Worm (Caenorhabditis elegans) whole organism, L2 larva: ENCODE results near the gene vhp-1.

Experiments
- R02D3.7 ChIP-seq: fragments of 150-350 bp; optimal IDR thresholded peaks from 2 replicates; lab custom pipeline; 2014; ENCODE audit warnings: missing biosample characterization, missing genetic modification characterization
- ZK546.5 ChIP-seq: sonication (generic microtip); optimal IDR thresholded peaks from 2 replicates; lab custom pipeline; 2017; ENCODE audit warnings: missing biosample characterization, missing genetic modification characterization
- alr-1 ChIP-seq: fragments of 150-350 bp; optimal IDR thresholded peaks from 2 replicates; lab custom pipeline; 2014; ENCODE audit warnings: missing biosample characterization, missing genetic modification characterization
- ama-1 ChIP-seq: fragments of 150-350 bp; optimal IDR thresholded peaks from 2 replicates; lab custom pipeline; 2018; ENCODE audit warnings: inconsistent platforms
- blmp-1 ChIP-seq: sonication (generic microtip); optimal IDR thresholded peaks from 2 replicates; lab custom pipeline; 2017; ENCODE audit warnings: missing genetic modification characterization, mild to moderate bottlenecking, missing compliant biosample characterization, antibody characterized with exemption, moderate library complexity; ENCODE audit not compliant: insufficient read depth
- ceh-16 ChIP-seq: fragments of 150-350 bp; optimal IDR thresholded peaks from 2 replicates; lab custom pipeline; 2014; ENCODE audit warnings: missing biosample characterization, missing genetic modification characterization
- ceh-82 ChIP-seq: fragments of 150-350 bp; optimal IDR thresholded peaks from 2 replicates; lab custom pipeline; 2014; ENCODE audit warnings: missing biosample characterization, missing genetic modification characterization
- crh-2 ChIP-seq: sonication (generic microtip); optimal IDR thresholded peaks from 2 replicates; lab custom pipeline; 2017; ENCODE audit warnings: missing biosample characterization, missing genetic modification characterization
- dmd-4 ChIP-seq: sonication (generic microtip); optimal IDR thresholded peaks from 2 replicates; lab custom pipeline; 2017; ENCODE audit warnings: missing biosample characterization, missing genetic modification characterization
- egl-27 ChIP-seq: sonication (generic microtip); optimal IDR thresholded peaks from 3 replicates; lab custom pipeline; 2017; ENCODE audit warnings: missing biosample characterization, missing genetic modification reagents, missing genetic modification characterization
- elt-1 ChIP-seq: fragments of 150-350 bp; optimal IDR thresholded peaks from 2 replicates; lab custom pipeline; 2014; ENCODE audit warnings: missing biosample characterization, missing genetic modification characterization
- fos-1 ChIP-seq: fragments of 150-350 bp; optimal IDR thresholded peaks from 2 replicates; lab custom pipeline; 2014; ENCODE audit warnings: missing biosample characterization, missing genetic modification characterization
- gmeb-1 ChIP-seq: fragments of 150-350 bp; optimal IDR thresholded peaks from 2 replicates; lab custom pipeline; 2014; ENCODE audit warnings: missing biosample characterization, missing genetic modification characterization
- lin-11 ChIP-seq: fragments of 150-350 bp; sonication (generic microtip); optimal IDR thresholded peaks from 2 replicates; lab custom pipeline; 2014; ENCODE audit warnings: missing biosample characterization, missing genetic modification characterization, inconsistent platforms, mixed read lengths
- lin-13 ChIP-seq: fragments of 150-350 bp; optimal IDR thresholded peaks from 2 replicates; lab custom pipeline; 2014; ENCODE audit warnings: missing biosample characterization, missing genetic modification reagents, missing genetic modification characterization
- lsy-2 ChIP-seq, 2 experiments: fragments of 150-350 bp in 1 of 2; sonication (generic microtip) in 1 of 2; optimal IDR thresholded peaks; 2 replicates each; lab custom pipeline; 2014 to 2017; ENCODE audit warnings: missing biosample characterization in 2 of 2, missing genetic modification characterization in 2 of 2
- mdl-1 ChIP-seq, 2 experiments: fragments of 150-350 bp in 1 of 2; sonication (generic microtip) in 1 of 2; optimal IDR thresholded peaks; 2 replicates each; lab custom pipeline; 2017; ENCODE audit warnings: missing biosample characterization in 2 of 2, missing genetic modification characterization in 2 of 2
- nhr-10 ChIP-seq: sonication (generic microtip); optimal IDR thresholded peaks from 2 replicates; lab custom pipeline; 2017; ENCODE audit warnings: missing biosample characterization, missing genetic modification characterization
- nhr-11 ChIP-seq: fragments of 150-350 bp; optimal IDR thresholded peaks from 2 replicates; lab custom pipeline; 2014; ENCODE audit warnings: missing biosample characterization, missing genetic modification characterization
- nhr-12 ChIP-seq: fragments of 150-350 bp; optimal IDR thresholded peaks from 2 replicates; lab custom pipeline; 2014; ENCODE audit warnings: missing biosample characterization, missing genetic modification characterization
- nhr-129 ChIP-seq: fragments of 150-350 bp; optimal IDR thresholded peaks from 2 replicates; lab custom pipeline; 2014; ENCODE audit warnings: missing biosample characterization, missing genetic modification characterization
- nhr-21 ChIP-seq: fragments of 150-350 bp; optimal IDR thresholded peaks from 2 replicates; lab custom pipeline; 2014; ENCODE audit warnings: missing biosample characterization, missing genetic modification characterization
- nhr-237 ChIP-seq: fragments of 150-350 bp; optimal IDR thresholded peaks from 2 replicates; lab custom pipeline; 2014; ENCODE audit warnings: missing biosample characterization, missing genetic modification characterization
- nhr-25 ChIP-seq: fragments of 150-350 bp; sonication (generic microtip); optimal IDR thresholded peaks from 3 replicates; lab custom pipeline; 2014; ENCODE audit warnings: missing biosample characterization, missing genetic modification characterization
- nhr-6 ChIP-seq: fragments of 150-350 bp; optimal IDR thresholded peaks from 2 replicates; lab custom pipeline; 2014; ENCODE audit warnings: missing biosample characterization, missing genetic modification characterization
- nhr-77 ChIP-seq: fragments of 150-350 bp; optimal IDR thresholded peaks from 2 replicates; lab custom pipeline; 2014; ENCODE audit warnings: missing biosample characterization, missing genetic modification characterization
- peb-1 ChIP-seq: fragments of 150-350 bp; optimal IDR thresholded peaks from 2 replicates; lab custom pipeline; 2014; ENCODE audit warnings: missing biosample characterization, missing genetic modification characterization
- skn-1 ChIP-seq: sonication (generic microtip); optimal IDR thresholded peaks from 2 replicates; lab custom pipeline; 2017; ENCODE audit warnings: missing biosample characterization, missing genetic modification characterization
- sma-3 ChIP-seq: sonication (generic microtip); optimal IDR thresholded peaks from 2 replicates; lab custom pipeline; 2016; ENCODE audit warnings: missing genetic modification reagents, missing genetic modification characterization, missing compliant biosample characterization
- sma-9 ChIP-seq, 2 experiments: fragments of 150-350 bp in 1 of 2; sonication (generic microtip) in 1 of 2; optimal IDR thresholded peaks; 2 replicates each; lab custom pipeline; 2014 to 2016; ENCODE audit warnings: missing genetic modification characterization in 2 of 2, mild to moderate bottlenecking in 1 of 2, missing biosample characterization in 1 of 2, missing compliant biosample characterization in 1 of 2, missing genetic modification reagents in 1 of 2, moderate library complexity in 1 of 2
- snpc-4 ChIP-seq: fragments of 150-350 bp; optimal IDR thresholded peaks from 2 replicates; lab custom pipeline; 2014; ENCODE audit warnings: missing biosample characterization, missing genetic modification characterization
- unc-39 ChIP-seq: fragments of 150-350 bp; optimal IDR thresholded peaks from 2 replicates; lab custom pipeline; 2014; ENCODE audit warnings: missing biosample characterization, missing genetic modification characterization
- unc-55 ChIP-seq: fragments of 150-350 bp; sonication (generic microtip); optimal IDR thresholded peaks from 3 replicates; lab custom pipeline; 2014; ENCODE audit warnings: missing biosample characterization, missing genetic modification reagents, missing genetic modification characterization
- unc-62 ChIP-seq: fragments of 150-350 bp; optimal IDR thresholded peaks from 2 replicates; lab custom pipeline; 2014; ENCODE audit warnings: missing biosample characterization, missing genetic modification reagents, missing genetic modification characterization
- zag-1 ChIP-seq: fragments of 150-350 bp; optimal IDR thresholded peaks from 2 replicates; lab custom pipeline; 2014; ENCODE audit warnings: missing biosample characterization, missing genetic modification characterization
- ztf-1 ChIP-seq: fragments of 200-800 bp; sonication (Bioruptor generic); conservative IDR thresholded peaks from 2 replicates; pipeline ENCODE4 v1.3.6; 2022; ENCODE audit warnings: missing genetic modification characterization, missing compliant biosample characterization
- ztf-4 ChIP-seq: fragments of 150-350 bp; optimal IDR thresholded peaks from 2 replicates; lab custom pipeline; 2014; ENCODE audit warnings: missing biosample characterization, missing genetic modification characterization

Gene vhp-1

DNA sequence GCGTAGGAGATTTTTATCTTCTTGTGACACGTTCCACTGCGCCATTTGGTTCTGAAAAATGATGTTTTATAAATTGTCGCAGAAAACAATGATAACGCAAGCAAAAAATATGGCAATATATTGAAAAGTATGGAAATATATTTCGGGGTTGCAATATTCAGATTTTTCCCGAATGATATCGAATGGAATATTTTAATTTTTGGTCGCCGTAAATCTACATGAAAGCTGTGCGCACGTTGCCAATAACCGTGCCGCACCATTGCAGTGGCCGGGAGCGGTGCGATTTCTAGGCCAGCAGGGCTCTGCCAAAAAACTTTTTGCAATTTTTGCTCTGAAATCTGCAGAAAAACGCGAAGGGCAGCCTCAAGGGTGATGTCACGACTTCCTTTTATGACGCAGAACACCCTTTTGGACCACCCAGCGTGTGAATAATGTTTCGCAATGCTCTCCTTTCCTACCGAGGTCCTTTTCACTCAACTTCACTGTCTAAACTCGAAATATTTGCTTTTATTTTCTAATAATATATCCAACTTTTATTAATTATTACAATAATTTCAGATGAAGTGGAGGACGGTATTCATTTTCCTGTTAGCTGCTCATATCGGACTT, 35.2 kb downstream of the vhp-1 start, which contains the start of the genes F09E5.11 and bmy-1 (continued):
- TF ChIP-seq mdl-1 (tag; optimal IDR thresholded peaks at IDR 0.05; lab: Kevin White, UChicago) (peak in 1 of 2 experiments; percentile 51), crh-2 (peak; percentile 81), nhr-25 (peak; percentile 53), elt-1 (tag; lab: Kevin White, UChicago) (no peak), ZK546.5 (peak; percentile 29), gmeb-1 (peak; percentile 83), snpc-4 (tag; lab: Kevin White, UChicago) (peak; percentile 54), unc-55 (GFP tag; lab: Kevin White, UChicago) (peak; percentile 94), nhr-6 (tag; lab: Kevin White, UChicago) (no peak), peb-1 (no peak), nhr-21 (tag; lab: Kevin White, UChicago) (peak; percentile 64), ztf-4 (tag; lab: Kevin White, UChicago) (peak; percentile 63), unc-39 (tag; lab: Kevin White, UChicago) (no peak), nhr-77 (tag; lab: Kevin White, UChicago) (no peak), lsy-2 (tag; optimal IDR thresholded peaks at IDR 0.05; lab: Kevin White, UChicago) (peak; percentile 59 to 85), sma-9 (GFP tag; optimal IDR thresholded peaks at IDR 0.05; lab: Kevin White, UChicago) (peak; percentile 79), sma-9 (tag; optimal IDR thresholded peaks at IDR 0.05; lab: Kevin White, UChicago) (no peak), nhr-129 (peak; percentile 80), fos-1 (tag; lab: Kevin White, UChicago) (peak; percentile 56)
- TF ChIP-seq, all 48 proteins: peak for 28

DNA sequence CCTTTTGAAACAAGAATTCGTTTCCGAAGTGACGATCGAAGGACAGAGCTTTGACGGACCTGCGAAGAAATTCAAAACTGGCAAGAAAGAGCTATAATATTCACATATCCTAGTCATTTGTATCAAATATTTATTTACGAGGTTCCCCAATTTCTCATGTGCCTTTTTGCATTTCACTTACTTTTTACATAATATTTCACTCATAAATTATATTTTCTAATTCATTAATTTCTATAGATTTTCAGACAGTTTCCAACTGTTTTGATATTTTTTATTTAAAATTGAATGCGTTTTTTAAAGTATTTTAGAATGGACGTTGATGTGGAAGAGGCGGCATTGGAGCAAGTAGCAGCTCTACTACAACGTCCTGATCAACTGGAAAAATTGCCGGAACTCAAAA, 36.2 kb downstream of the vhp-1 start, which contains the start of gene sec-6:
Gene sec-6, plus strand, starts transcription at position 301 of the 400 bp plus-strand sequence.
- TF ChIP-seq mdl-1 (tag; optimal IDR thresholded peaks at IDR 0.05; lab: Kevin White, UChicago): no peak
- TF ChIP-seq dmd-4 (tag; lab: Kevin White, UChicago): no peak
- no peak for TF ChIP-seq ztf-1
- TF ChIP-seq elt-1 (tag; lab: Kevin White, UChicago): no peak
- TF ChIP-seq nhr-12 (tag; lab: Kevin White, UChicago): no peak
- TF ChIP-seq nhr-11 (tag; lab: Kevin White, UChicago): no peak
- no peak for TF ChIP-seq crh-2
- no peak for TF ChIP-seq unc-62 (GFP tag; lab: Kevin White, UChicago)
- no peak for TF ChIP-seq ZK546.5
- no peak for TF ChIP-seq nhr-77 (tag; lab: Kevin White, UChicago)
- TF ChIP-seq sma-9 (GFP tag; optimal IDR thresholded peaks at IDR 0.05; lab: Kevin White, UChicago): no peak
- TF ChIP-seq sma-9 (tag; optimal IDR thresholded peaks at IDR 0.05; lab: Kevin White, UChicago): no peak
- TF ChIP-seq peb-1: no peak
- no peak for TF ChIP-seq nhr-237
- no peak for TF ChIP-seq gmeb-1
- TF ChIP-seq lsy-2 (tag; optimal IDR thresholded peaks at IDR 0.05; lab: Kevin White, UChicago): no peak
- TF ChIP-seq nhr-10 (tag; lab: Kevin White, UChicago): no peak

DNA sequence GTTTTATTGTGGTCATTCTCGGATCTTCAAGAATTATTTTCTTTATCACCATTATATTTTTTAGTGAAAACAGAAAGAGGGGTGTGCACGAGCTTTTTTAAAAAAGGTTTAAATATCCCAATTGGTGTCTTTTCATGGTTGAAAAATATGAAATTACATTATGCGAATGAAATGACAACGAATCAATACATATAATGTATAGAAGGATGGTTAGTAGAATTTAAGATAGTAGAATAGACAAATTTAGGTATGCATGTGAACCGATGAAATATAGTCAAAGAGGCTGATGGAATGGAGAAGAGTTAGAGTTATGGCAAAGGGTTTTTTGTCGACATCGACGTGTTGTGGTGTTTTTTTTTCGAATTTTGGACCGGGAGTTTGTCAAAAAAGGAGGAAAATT, 41.4 kb downstream of the vhp-1 start:
- TF ChIP-seq sma-9 (GFP tag; optimal IDR thresholded peaks at IDR 0.05; lab: Kevin White, UChicago) (no peak), sma-9 (tag; optimal IDR thresholded peaks at IDR 0.05; lab: Kevin White, UChicago) (no peak), alr-1 (tag; lab: Kevin White, UChicago) (no peak), ceh-16 (no peak), snpc-4 (tag; lab: Kevin White, UChicago) (no peak), lin-13 (no peak), gmeb-1 (no peak), R02D3.7 (tag; lab: Kevin White, UChicago) (no peak), ztf-1 (no peak)

DNA sequence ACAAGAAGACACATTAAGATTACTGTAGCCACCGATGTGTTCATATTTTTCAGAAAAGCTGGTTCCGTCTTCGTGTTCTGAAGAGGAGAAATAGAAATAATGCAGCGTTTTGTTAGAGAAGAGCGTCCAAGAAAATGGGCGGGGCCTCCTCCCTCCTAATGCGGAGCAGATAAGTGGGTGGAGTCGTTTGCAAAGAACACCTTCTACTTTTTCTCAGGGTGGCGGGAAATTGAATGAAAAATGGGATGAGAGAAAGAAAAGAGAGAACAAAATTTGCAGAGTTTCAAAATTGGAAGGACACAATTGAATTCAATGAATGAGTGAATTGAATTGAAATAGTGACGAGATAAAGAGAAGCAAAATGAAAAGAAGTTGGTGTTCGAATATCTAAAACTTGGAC, 42.6 kb downstream of the vhp-1 start, which contains the start of gene F09E5.16:
Gene F09E5.16, minus strand, starts transcription at position 101 of the 400 bp plus-strand sequence.
- TF ChIP-seq sma-3 (GFP tag; lab: Kevin White, UChicago) (no peak), nhr-10 (tag; lab: Kevin White, UChicago) (no peak), skn-1 (no peak), peb-1 (no peak), lin-11 (no peak), sma-9 (GFP tag; optimal IDR thresholded peaks at IDR 0.05; lab: Kevin White, UChicago) (no peak), sma-9 (tag; optimal IDR thresholded peaks at IDR 0.05; lab: Kevin White, UChicago) (no peak), egl-27 (no peak), ama-1 (lab: Kevin White, UChicago) (no peak)

DNA sequence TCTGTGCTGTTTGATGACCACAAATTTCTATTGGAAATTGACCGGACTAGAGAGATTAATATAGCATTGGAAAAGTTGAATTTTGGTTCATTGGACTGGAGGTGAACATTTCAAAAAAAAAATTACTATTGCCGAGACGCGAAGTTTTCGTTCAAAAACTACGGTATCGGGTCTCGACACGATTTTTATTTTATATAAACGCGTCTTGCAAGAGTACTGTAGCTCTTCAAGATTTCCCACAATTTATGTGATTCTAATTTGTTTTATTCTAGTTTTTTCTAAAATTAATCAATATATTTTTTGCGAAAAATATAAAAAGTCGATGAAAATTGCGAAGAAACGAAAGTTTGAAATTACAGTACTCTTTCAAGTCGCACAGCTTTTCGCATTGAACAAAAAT, 47.6 kb downstream of the vhp-1 start, which contains the start of gene F09E5.12:
Gene F09E5.12, minus strand, starts transcription at position 101 of the 400 bp plus-strand sequence.
- TF ChIP-seq ztf-4 (tag; lab: Kevin White, UChicago) (no peak), blmp-1 (tag; lab: Kevin White, UChicago) (no peak), zag-1 (tag; lab: Kevin White, UChicago) (no peak), dmd-4 (tag; lab: Kevin White, UChicago) (no peak), ceh-82 (tag; lab: Kevin White, UChicago) (no peak)
- TF ChIP-seq, all 48 proteins: peak for 0
